Worm (Caenorhabditis elegans): ENCODE measurements around the gene sel-8.

- TF ChIP-seq pag-3 (tag; optimal IDR thresholded peaks at IDR 0.05; ENCODE audit: borderline replicate concordance, insufficient read depth) (no peak), ces-1 (GFP tag; optimal IDR thresholded peaks at IDR 0.05) (no peak), unc-62 (GFP tag; optimal IDR thresholded peaks at IDR 0.05) (no peak), aly-2 (tag; optimal IDR thresholded peaks at IDR 0.05) (no peak), mdl-1 (tag; optimal IDR thresholded peaks at IDR 0.05) (no peak), lin-39 (tag; optimal IDR thresholded peaks at IDR 0.05) (no peak), nhr-47 (tag; optimal IDR thresholded peaks at IDR 0.05) (no peak)
Observed at ce11 chrIII:3644075-3644474, 17.1 kb upstream of the sel-8 start, which contains the start of gene unc-93.
